Fruit fly (Drosophila melanogaster) whole organism, larva: ENCODE measurements around the gene Rgl.

ENCODE experiments used
- noc ChIP-seq: fragments of 200-800 bp; sonication (Bioruptor generic); optimal IDR thresholded peaks from 3 replicates; lab custom pipeline; 2019; ENCODE audit warnings: missing biosample characterization, mild to moderate bottlenecking, missing genetic modification characterization, moderate library complexity

Rgl gene

DNA sequence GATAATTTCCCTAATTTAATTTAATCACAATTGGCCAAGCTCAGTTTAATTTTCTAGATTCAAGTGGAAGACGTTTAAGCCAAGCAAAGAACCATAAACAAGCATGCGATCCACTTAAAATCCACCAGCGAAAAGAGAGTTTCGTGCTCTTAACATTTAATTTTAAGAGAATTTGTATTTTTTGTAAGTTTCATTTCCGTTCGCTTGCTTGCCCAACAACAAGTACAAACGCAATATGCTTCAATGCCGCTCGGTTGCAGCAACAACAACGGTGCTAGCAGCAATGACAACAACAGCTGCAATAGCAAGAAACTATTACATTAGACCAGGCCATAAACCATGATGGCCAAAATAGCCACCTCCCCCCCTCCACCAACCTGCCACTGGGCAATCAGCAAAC is 9.8 kb upstream of the Rgl start:
- no peak for TF ChIP-seq noc (tag; lab: Kevin White, UChicago)

DNA sequence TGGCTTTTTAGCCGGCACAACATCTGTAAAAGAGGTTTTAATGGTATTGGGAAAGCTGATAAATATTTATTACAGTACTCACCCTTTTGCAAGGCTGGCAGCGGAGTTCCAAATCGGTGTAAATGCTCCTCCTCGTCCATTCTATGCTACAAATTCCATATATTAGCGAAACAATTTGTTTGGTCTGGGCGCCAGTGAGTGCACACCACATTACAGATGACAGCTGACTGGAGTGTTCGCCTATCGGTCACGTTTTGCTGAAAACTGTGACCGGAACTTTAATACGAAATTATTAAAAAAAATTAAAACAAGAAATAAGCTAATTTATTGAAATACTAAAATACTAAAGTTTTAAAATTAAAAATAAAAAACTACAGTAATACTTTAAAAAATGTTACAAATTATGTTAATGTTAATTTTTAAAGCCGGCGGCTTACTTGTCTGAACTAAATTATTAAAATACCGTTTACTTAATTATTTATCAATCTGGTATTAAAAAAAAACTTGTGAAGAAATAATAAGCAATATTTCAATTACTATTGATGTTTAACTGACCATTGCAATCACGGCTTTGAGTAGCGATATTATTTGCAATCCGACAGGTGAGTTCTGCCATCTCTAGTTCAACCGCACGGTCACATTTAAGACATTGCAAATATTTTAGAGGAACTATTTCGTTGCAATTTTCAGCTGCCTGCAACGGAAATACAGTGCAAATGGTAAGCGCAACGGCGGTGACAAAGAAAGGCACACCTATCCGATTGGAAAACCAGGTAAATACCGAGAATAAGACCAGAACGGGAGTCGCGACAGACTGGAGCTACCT is 3.8 kb upstream of the Rgl start, which contains the start of the genes CG8833 and DCTN1-p150:
Gene CG8833, minus strand, starts transcription at position 232 of the 826 bp plus-strand sequence.
Gene DCTN1-p150, plus strand, starts transcription at position 619 of the 826 bp plus-strand sequence.
- no peak for TF ChIP-seq noc (tag; lab: Kevin White, UChicago)

DNA sequence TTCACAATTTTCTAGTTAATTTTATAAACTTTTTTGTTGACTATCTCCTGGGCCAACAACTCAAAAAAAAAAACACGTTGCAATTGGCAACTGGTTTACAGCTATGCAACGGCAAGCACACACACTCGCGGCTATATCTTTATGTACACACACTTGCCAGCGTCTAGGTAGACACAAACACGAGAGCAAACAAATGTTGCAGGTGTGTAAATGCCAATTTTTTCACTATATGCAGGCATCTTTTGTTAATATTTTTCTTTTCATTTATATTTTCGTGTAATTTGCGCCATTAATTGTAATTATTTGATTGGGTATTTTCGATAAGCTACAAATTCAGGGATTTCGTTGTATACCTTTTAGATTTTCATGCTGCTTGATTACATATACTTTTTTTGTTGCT is 489 bp downstream of the Rgl start:
- TF ChIP-seq noc (tag; lab: Kevin White, UChicago): no peak

DNA sequence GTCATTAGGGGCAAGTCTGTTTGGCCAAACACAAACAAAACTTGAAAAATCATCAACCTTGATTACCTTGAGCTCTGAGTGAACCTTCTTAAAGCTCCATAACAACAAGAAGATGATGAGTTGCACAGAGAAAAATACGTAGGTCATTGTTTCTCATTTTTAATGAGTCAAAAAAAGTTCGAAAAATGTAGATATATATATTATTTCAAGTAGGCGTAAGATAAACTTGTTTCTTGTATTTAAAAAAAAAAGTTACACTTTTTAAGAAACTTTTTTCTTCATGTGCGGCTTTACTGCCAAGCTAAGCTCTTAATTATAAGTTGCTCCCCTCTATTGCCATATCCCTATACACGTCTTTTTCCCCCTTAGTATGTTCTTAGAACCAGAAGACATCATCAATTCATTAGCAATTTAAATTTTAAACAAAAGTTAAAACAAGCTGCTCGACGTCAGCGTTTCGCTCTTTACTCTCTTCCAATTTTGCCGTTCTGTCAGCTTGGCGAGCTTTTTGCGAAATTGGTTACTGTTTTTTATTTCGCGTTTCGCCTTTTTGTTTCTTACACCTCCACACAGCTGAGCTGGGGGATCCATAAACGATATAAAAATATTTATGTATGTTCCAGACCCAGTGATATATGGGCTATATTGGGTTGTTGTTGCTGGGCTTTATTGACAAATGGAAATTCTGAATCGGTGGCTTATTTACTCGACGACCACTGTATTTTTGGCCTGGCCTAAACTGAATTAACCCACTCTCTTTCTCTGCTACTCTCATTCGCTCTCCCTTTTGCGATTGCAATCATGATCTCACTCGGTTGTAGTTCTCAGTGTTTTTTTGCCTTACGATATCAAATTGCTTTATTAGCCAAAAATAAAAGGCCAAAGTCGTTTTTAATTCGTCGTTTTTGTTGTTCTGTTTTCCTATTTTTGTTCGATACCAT is 1.5 kb downstream of the Rgl start:
- peak; percentile 36 for TF ChIP-seq noc (tag; lab: Kevin White, UChicago)

DNA sequence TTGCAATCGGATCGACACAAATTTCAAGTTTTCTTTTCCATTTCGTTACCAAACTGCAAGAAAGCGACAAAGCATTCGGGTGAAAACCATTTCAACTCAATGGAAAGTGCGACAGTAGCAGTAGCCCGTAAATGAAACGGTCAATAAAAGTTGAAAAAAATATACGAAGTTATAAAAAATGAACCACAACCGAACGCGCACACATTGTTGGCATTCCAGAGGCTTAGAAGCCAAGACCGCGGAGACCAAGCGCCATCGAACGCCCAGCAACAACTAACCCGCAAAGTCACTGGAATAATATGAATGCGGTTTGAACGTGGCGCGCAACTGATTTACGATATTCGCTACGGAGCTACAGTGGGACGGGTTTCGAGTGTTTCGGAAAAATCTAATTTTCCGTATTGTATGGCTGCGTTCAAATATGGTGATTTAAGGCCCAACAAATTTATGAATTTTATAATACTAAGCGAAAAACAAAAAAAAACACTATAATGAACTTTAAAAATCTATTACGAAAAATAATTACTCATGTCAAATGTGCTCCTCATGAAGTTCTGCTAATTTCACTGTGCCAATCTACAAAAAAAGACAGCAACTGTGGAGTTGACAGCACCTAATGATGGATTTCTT is 3.0 kb downstream of the Rgl start:
- peak; percentile 75 for TF ChIP-seq noc (tag; lab: Kevin White, UChicago)

DNA sequence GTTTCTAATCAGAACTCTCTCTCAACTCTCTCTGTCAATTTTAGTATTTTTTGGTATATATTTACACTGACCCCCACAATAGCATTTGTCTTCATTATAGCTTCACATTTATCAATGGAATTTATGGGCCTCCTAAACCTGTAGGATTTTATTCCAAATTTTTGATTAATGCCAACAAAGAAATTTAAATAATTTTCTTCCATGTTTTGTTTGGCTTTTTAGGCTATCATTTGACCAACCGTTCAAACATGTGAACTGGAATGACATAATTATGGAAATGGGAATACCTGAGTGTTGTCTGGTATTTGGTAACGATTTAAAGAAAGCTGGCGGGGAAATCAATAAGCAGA is 4.5 kb downstream of the Rgl start:
- no peak for TF ChIP-seq noc (tag; lab: Kevin White, UChicago)

DNA sequence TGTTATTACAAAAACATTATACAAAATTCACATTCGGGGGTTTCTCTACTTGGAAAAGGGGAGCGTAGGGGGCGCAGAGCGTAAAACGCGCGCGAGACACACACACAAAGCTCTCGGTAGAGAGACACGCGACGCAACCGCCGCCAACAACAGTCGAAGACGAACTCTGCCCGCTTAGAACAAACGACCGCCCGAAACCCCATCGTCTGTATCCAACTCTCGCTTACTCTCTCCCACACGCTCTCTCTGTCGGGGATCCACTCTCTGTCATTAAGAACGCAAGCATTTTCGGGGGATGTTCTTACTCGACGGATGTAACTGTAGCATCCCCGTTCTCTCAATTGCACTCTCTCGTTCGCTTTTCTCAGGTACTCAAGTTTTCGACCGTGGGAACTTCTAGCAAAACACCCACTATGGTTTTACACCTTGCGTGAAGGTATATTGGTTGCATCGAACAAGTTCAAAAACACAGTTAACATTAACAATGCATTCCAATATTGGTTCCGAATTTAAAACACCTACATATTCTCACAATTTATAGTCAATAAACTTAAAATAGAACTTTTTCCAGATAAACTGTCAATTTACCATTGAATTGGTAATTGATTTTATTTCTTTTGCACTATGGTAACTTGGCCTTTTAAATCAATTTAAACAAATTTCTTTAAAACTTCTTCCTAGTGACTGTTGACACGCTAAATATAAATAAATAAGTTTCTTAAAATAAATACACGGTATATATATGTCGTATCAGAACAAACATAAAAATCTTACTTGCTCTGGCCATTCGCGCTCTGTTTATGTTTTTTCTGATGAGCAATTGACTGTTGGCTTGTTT is 5.1 kb downstream of the Rgl start:
- TF ChIP-seq noc (tag; lab: Kevin White, UChicago): peak; percentile 79

DNA sequence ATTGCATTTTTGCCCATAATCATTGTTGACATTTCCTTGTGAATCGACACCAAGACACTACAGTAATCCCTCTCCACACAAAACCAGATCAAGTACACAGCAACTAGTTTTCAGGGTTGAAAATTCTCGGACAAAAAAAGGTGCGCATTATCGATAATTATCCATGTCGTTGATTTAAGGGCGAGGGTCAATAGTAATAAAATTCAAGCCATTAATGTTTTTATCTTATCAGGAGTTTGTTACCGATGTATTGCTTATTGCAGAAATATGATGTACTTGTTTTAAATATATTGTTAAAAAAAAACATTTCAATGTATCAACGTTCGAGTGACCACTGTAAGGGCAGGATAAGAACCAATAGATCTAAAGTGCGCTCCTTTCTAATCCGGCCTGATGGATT is 6.4 kb downstream of the Rgl start:
- TF ChIP-seq noc (tag; lab: Kevin White, UChicago): no peak

DNA sequence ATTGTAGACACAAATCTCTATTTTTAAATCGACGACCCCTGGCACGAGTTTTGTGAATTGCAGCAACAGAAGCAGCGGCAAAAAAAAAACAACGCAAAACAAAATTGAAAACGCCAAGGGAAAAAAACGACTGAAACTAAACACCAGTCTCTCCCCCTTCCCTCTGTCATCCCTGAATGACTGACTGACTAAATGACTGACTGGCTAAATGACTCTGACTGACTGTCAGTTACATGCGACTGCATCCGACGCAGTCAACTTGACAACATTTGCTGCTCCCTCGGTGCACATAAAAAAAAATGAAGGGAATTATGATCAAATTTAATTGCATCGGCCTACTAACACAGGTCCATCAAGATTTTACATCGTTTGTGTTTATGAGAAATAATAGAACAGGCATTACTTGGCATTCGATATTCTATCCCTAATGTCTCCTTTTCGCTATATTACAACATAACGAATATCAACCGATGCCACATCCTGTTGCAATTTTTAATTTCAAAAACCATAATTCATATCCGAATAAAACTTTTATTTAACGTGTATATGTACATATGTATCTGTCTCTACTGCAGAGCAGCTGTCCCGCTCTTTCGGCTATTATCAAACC is 7.4 kb downstream of the Rgl start:
- TF ChIP-seq noc (tag; lab: Kevin White, UChicago): no peak

DNA sequence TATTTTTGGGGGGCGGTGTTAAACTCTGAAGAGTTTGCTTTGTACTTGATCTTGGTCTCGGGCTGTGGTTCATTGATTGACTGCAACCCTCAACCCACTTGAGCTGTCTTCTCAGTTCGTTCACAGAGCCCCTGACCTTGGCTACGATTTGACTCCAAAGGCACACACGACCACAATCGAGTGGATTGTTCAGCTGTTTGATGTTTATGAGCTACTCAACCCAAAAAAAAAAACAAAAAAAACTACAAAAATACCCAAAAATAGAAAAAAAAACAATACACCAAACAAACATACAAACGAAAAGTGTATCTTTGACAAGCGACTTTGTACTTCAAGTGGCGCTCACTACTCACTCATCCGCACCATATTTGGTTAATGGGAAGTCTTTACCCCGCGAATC is 10.6 kb downstream of the Rgl start:
- no peak for TF ChIP-seq noc (tag; lab: Kevin White, UChicago)

DNA sequence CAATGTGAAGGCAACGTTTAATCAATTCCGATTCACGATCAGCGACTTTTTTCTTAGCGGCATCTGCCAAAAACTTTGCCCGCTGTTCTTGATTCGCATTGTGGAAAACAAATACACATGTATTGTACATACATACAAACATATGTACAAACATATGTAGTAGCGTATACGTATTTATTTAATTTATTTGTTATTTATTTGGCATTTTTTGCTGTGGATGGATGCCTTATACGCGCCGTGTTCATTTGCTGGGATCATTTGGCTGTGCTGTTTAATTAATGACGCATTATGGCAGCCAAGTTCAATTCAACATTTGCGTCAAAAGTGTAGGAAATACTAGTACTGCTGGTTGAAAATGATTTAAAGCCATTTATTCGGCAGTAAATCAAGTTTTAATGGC is 12.4 kb downstream of the Rgl start:
- peak; percentile 58 for TF ChIP-seq noc (tag; lab: Kevin White, UChicago)

DNA sequence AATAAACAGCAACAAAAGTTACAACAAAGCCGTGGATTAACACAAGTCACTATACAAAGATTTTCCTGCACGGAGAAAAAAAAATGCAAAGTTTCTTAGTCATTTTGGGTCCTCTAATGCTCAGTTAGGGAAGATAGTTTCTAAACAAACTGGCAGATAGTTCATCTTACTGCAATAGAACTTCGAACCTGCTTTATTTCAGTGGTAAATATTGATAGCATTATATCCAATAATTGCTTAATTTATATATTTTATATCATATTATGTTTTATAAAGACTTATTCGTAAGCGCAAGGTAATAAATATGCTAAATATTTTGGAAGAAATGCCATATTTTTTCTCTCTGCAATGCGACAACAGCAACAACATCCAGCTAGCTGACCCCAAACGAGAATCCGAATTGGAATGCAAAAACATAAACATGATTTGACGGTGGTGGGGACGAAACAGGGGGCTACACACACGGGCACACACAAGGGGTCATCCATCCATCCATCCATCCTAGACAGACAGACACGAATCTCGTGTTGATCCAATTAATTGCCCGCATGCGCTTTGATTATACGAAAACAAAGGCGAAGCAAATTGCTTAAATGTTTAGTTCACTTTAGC is 13.4 kb downstream of the Rgl start:
- TF ChIP-seq noc (tag; lab: Kevin White, UChicago): no peak

DNA sequence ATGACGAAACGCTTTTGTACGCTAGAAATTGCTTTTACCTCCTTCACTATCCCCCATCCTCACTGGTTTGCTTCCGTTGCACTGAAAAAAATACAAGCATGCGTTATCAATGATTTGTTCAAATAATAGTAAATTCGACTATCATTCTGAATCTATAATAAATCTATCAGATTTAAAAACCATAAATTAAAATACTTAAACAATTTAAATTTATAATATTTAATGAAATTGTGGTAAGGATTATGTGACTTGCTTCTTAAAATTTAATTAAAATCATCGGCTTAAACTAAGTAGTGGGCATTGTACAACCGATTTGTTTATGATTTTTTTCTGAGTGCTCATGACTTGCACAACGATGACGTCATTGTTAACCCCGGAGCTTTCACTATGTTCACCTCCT is 19.6 kb downstream of the Rgl start:
- peak; percentile 49 for TF ChIP-seq noc (tag; lab: Kevin White, UChicago)

DNA sequence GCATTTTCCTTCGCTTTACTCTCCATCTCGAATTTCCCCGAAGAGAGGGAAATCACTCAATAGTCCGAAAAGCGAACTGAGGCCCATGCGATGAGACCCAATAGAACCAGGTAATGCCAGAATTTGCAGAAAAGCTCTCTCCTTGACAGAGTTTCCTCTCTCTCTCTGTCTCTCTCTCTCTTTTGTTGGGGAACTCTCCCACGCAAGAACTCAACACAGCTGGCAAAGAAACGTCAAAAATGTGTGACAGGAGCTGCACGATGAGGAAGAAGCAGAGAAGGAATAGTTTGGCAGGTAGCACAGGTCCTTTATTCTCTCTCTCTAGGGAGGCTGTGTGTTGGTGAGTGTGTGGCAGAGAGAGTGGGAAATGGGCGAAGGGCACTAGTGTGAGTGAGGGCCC is 20.7 kb downstream of the Rgl start:
- no peak for TF ChIP-seq noc (tag; lab: Kevin White, UChicago)
